Fruit fly (Drosophila melanogaster) whole organism, embryonic: ENCODE measurements around the gene CG14659.

Experiments
- CG10321 ChIP-seq: fragments of 200-800 bp; sonication (Bioruptor generic); IDR thresholded peaks from 2 replicates; pipeline ENCODE4 v1.3.6; 2022; ENCODE audit warnings: missing biosample characterization, missing genetic modification characterization
- CG11696 ChIP-seq: fragments of 200-800 bp; sonication (Bioruptor generic); IDR thresholded peaks from 2 replicates; pipeline ENCODE4 v1.3.6; 2022; ENCODE audit warnings: missing biosample characterization, missing genetic modification characterization
- CG12219 ChIP-seq: fragments of 200-800 bp; sonication (Bioruptor generic); optimal IDR thresholded peaks from 3 replicates; lab custom pipeline; 2018; ENCODE audit warnings: missing biosample characterization, mild to moderate bottlenecking, missing genetic modification characterization
- CG13123 ChIP-seq: fragments of 200-800 bp; sonication (Bioruptor generic); optimal IDR thresholded peaks from 2 replicates; lab custom pipeline; 2016; ENCODE audit warnings: missing biosample characterization, missing genetic modification characterization
- CG13775 ChIP-seq: fragments of 200-800 bp; sonication (Bioruptor generic); optimal IDR thresholded peaks from 3 replicates; lab custom pipeline; 2017; ENCODE audit warnings: missing biosample characterization, mild to moderate bottlenecking, missing genetic modification characterization
- CG15479 ChIP-seq: fragments of 200-800 bp; sonication (Bioruptor generic); optimal IDR thresholded peaks from 3 replicates; lab custom pipeline; 2019; ENCODE audit warnings: missing biosample characterization, mild to moderate bottlenecking, missing genetic modification characterization, moderate library complexity
- CG15514 ChIP-seq: fragments of 200-800 bp; sonication (Bioruptor generic); optimal IDR thresholded peaks from 3 replicates; lab custom pipeline; 2017; ENCODE audit warnings: missing biosample characterization, missing genetic modification characterization, mild to moderate bottlenecking, moderate library complexity, missing genetic modification reagents
- CG1792 ChIP-seq: fragments of 200-800 bp; sonication (Bioruptor generic); optimal IDR thresholded peaks from 2 replicates; lab custom pipeline; 2016; ENCODE audit warnings: missing biosample characterization, missing genetic modification characterization
- CG18764 ChIP-seq: fragments of 200-800 bp; sonication (Bioruptor generic); optimal IDR thresholded peaks from 3 replicates; lab custom pipeline; 2016; ENCODE audit warnings: missing biosample characterization, missing genetic modification characterization
- CG31388 ChIP-seq: fragments of 200-800 bp; sonication (Bioruptor generic); optimal IDR thresholded peaks from 2 replicates; lab custom pipeline; 2016; ENCODE audit warnings: missing biosample characterization, missing genetic modification characterization
- CG4424 ChIP-seq: fragments of 200-800 bp; sonication (Bioruptor generic); optimal IDR thresholded peaks from 3 replicates; lab custom pipeline; 2016; ENCODE audit warnings: missing biosample characterization, missing genetic modification characterization
- CG4854 ChIP-seq: fragments of 200-800 bp; sonication (Bioruptor generic); optimal IDR thresholded peaks from 2 replicates; lab custom pipeline; 2016; ENCODE audit warnings: missing biosample characterization, missing genetic modification characterization, inconsistent platforms
- CG6689 ChIP-seq: fragments of 200-800 bp; sonication (Bioruptor generic); IDR thresholded peaks from 2 replicates; pipeline ENCODE4 v1.3.6; 2022; ENCODE audit warnings: missing biosample characterization, missing genetic modification characterization
- CG9876 ChIP-seq: fragments of 200-800 bp; sonication (Bioruptor generic); optimal IDR thresholded peaks from 2 replicates; lab custom pipeline; 2016; ENCODE audit warnings: missing biosample characterization, missing genetic modification characterization
- CoRest ChIP-seq: fragments of 200-800 bp; sonication (Bioruptor generic); optimal IDR thresholded peaks from 3 replicates; lab custom pipeline; 2018; ENCODE audit warnings: missing biosample characterization, mild to moderate bottlenecking, missing genetic modification characterization, moderate library complexity
- ERR ChIP-seq: fragments of 200-800 bp; sonication (Bioruptor generic); optimal IDR thresholded peaks from 2 replicates; lab custom pipeline; 2016; ENCODE audit warnings: missing biosample characterization, missing genetic modification characterization
- Elba2 ChIP-seq: fragments of 200-800 bp; sonication (Bioruptor generic); optimal IDR thresholded peaks from 3 replicates; lab custom pipeline; 2016; ENCODE audit warnings: missing biosample characterization, missing genetic modification characterization
- Fer1 ChIP-seq: fragments of 200-800 bp; sonication (Bioruptor generic); optimal IDR thresholded peaks from 2 replicates; lab custom pipeline; 2017; ENCODE audit warnings: missing biosample characterization, mild to moderate bottlenecking, missing genetic modification characterization
- Hey ChIP-seq: fragments of 200-800 bp; sonication (Bioruptor generic); optimal IDR thresholded peaks from 3 replicates; lab custom pipeline; 2018; ENCODE audit warnings: missing biosample characterization, mild to moderate bottlenecking, missing genetic modification characterization
- Lhr ChIP-seq: fragments of 200-800 bp; sonication (Bioruptor generic); optimal IDR thresholded peaks from 3 replicates; lab custom pipeline; 2017; ENCODE audit warnings: mild to moderate bottlenecking, missing biosample characterization, missing genetic modification reagents, missing genetic modification characterization
- Max ChIP-seq: fragments of 200-800 bp; sonication (Bioruptor generic); optimal IDR thresholded peaks from 2 replicates; lab custom pipeline; 2016; ENCODE audit warnings: missing biosample characterization, mild to moderate bottlenecking, missing genetic modification characterization
- Mrtf ChIP-seq: fragments of 200-800 bp; sonication (Bioruptor generic); IDR thresholded peaks from 3 replicates; pipeline ENCODE4 v1.3.6; 2022; ENCODE audit warnings: missing biosample characterization, missing genetic modification characterization
- NC2α ChIP-seq: fragments of 200-800 bp; sonication (Bioruptor generic); optimal IDR thresholded peaks from 2 replicates; lab custom pipeline; 2016; ENCODE audit warnings: missing biosample characterization, missing genetic modification characterization
- Oaz ChIP-seq: fragments of 200-800 bp; sonication (Bioruptor generic); IDR thresholded peaks from 2 replicates; pipeline ENCODE4 v1.3.6; 2022; ENCODE audit warnings: missing biosample characterization, missing genetic modification characterization
- Oli ChIP-seq: fragments of 200-800 bp; sonication (Bioruptor generic); optimal IDR thresholded peaks from 2 replicates; lab custom pipeline; 2018; ENCODE audit warnings: missing biosample characterization, mild to moderate bottlenecking, missing genetic modification characterization, moderate library complexity
- Ssrp ChIP-seq: fragments of 200-800 bp; sonication (Bioruptor generic); optimal IDR thresholded peaks from 2 replicates; lab custom pipeline; 2018; ENCODE audit warnings: missing biosample characterization, mild to moderate bottlenecking, missing genetic modification characterization, moderate library complexity
- crp ChIP-seq, 2 experiments: fragments of 200-800 bp; sonication (Bioruptor generic); optimal IDR thresholded peaks; 2 replicates in 1 of 2; 3 replicates in 1 of 2; lab custom pipeline; 2017; ENCODE audit warnings: missing biosample characterization in 2 of 2, missing genetic modification characterization in 2 of 2, mild to moderate bottlenecking in 1 of 2, moderate library complexity in 1 of 2
- da ChIP-seq: fragments of 200-800 bp; sonication (Bioruptor generic); optimal IDR thresholded peaks from 2 replicates; lab custom pipeline; 2016; ENCODE audit warnings: missing biosample characterization, missing genetic modification characterization
- ewg ChIP-seq: fragments of 200-800 bp; sonication (Bioruptor generic); optimal IDR thresholded peaks from 3 replicates; lab custom pipeline; 2017; ENCODE audit warnings: mild to moderate bottlenecking, missing biosample characterization, missing genetic modification reagents, missing genetic modification characterization
- insv ChIP-seq, 2 experiments: fragments of 200-800 bp; sonication (Bioruptor generic); optimal IDR thresholded peaks; 3 replicates each; lab custom pipeline; 2016 to 2018; ENCODE audit warnings: missing biosample characterization in 2 of 2, missing genetic modification characterization in 2 of 2
- lmd ChIP-seq: fragments of 200-800 bp; sonication (Bioruptor generic); IDR thresholded peaks from 2 replicates; pipeline ENCODE4 v1.3.6; 2022; ENCODE audit warnings: missing biosample characterization, missing genetic modification characterization
- mam ChIP-seq: fragments of 200-800 bp; sonication (Bioruptor generic); optimal IDR thresholded peaks from 3 replicates; lab custom pipeline; 2016; ENCODE audit warnings: missing biosample characterization, missing genetic modification characterization
- mld ChIP-seq: fragments of 200-800 bp; sonication (Bioruptor generic); IDR thresholded peaks from 3 replicates; pipeline ENCODE4 v1.3.6; 2022; ENCODE audit warnings: missing biosample characterization, missing genetic modification characterization; ENCODE audit not compliant: partially characterized antibody
- onecut ChIP-seq: fragments of 200-800 bp; sonication (Bioruptor generic); IDR thresholded peaks from 2 replicates; pipeline ENCODE4 v1.3.6; 2022; ENCODE audit warnings: missing biosample characterization, missing genetic modification characterization
- pfk ChIP-seq: fragments of 200-800 bp; sonication (Bioruptor generic); optimal IDR thresholded peaks from 2 replicates; lab custom pipeline; 2018; ENCODE audit warnings: missing biosample characterization, mild to moderate bottlenecking, missing genetic modification characterization, moderate library complexity
- pum ChIP-seq: fragments of 200-800 bp; sonication (Bioruptor generic); optimal IDR thresholded peaks from 2 replicates; lab custom pipeline; 2016; ENCODE audit warnings: missing biosample characterization, missing genetic modification characterization
- ro ChIP-seq: fragments of 200-800 bp; sonication (Bioruptor generic); IDR thresholded peaks from 2 replicates; pipeline ENCODE4 v1.3.6; 2022; ENCODE audit warnings: missing biosample characterization, missing genetic modification characterization
- row ChIP-seq: fragments of 200-800 bp; sonication (Bioruptor generic); IDR thresholded peaks from 3 replicates; pipeline ENCODE4 v1.3.6; 2022; ENCODE audit warnings: missing biosample characterization, missing genetic modification characterization
- tgo ChIP-seq: fragments of 200-800 bp; sonication (Bioruptor generic); IDR thresholded peaks from 3 replicates; pipeline ENCODE4 v1.3.6; 2022; ENCODE audit warnings: missing biosample characterization, missing genetic modification characterization
- tll ChIP-seq, 2 experiments: fragments of 200-800 bp in 1 of 2; fragments of >200 bp in 1 of 2; sonication (Bioruptor generic) in 1 of 2; optimal IDR thresholded peaks; 2 replicates each; lab custom pipeline; 2017 to 2019; ENCODE audit warnings: missing biosample characterization in 2 of 2, missing genetic modification characterization in 2 of 2, mild to moderate bottlenecking in 1 of 2, moderate library complexity in 1 of 2
- usp ChIP-seq: fragments of >200 bp; optimal IDR thresholded peaks from 2 replicates; lab custom pipeline; 2017; ENCODE audit warnings: missing biosample characterization, missing genetic modification characterization
- z ChIP-seq: fragments of 200-800 bp; sonication (Bioruptor generic); IDR thresholded peaks from 3 replicates; pipeline ENCODE4 v1.3.6; 2022; ENCODE audit warnings: missing biosample characterization, missing genetic modification characterization
- zen ChIP-seq: fragments of 200-800 bp; sonication (Bioruptor generic); optimal IDR thresholded peaks from 3 replicates; lab custom pipeline; 2018; ENCODE audit warnings: missing biosample characterization, mild to moderate bottlenecking, missing genetic modification characterization, moderate library complexity
- zfh2 ChIP-seq: fragments of 200-800 bp; sonication (Bioruptor generic); optimal IDR thresholded peaks from 2 replicates; lab custom pipeline; 2016; ENCODE audit warnings: missing biosample characterization, missing genetic modification characterization

Gene CG14659

DNA sequence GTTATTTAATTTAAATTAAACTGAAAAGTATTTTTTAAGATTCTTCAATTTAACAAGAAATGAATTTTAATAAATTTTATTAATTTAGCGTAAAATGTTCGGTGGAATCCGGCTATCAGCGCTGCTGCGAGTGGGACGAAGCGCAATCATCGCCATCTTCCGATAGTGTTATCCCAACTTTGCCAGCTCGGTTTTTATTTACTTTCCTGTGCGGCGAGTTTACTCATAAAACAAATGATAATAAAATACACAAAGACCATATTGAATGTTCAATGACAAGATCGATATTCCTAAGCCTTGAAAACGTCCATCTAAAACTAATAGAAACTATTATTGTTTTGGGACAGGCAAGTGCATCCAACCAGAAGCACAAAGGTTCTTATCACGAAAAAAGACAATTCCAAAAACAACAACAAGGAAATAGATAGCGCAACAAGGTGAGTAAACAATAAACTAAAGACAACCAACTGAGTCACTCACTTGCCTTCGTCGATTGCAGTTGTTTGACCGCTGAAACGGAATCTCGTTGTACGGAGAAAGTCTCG lies 17.9 kb downstream of the CG14659 start (continued):
- TF ChIP-seq tgo: 0 out of 3 replicates have a peak, but pooled peaks have one; percentile 39
- peak; percentile 18 for TF ChIP-seq Max
- TF ChIP-seq row (GFP tag; lab: Robert Waterston, UW): peak; percentile 92
- TF ChIP-seq Fer1 (GFP tag; lab: Kevin White, UChicago): peak; percentile 78
- TF ChIP-seq Oli (tag; lab: Kevin White, UChicago): no peak
- peak in 1 of 2 experiments; percentile 11 for TF ChIP-seq crp (GFP tag; optimal IDR thresholded peaks at IDR 0.05; lab: Kevin White, UChicago)
- TF ChIP-seq CG4854 (GFP tag; lab: Kevin White, UChicago): peak; percentile 49
- no peak for TF ChIP-seq da (GFP tag; lab: Kevin White, UChicago)
- peak; percentile 22 for TF ChIP-seq Ssrp (tag; lab: Kevin White, UChicago)
- no peak for TF ChIP-seq CG9876 (GFP tag; lab: Kevin White, UChicago)
- TF ChIP-seq ERR (GFP tag; lab: Kevin White, UChicago): peak; percentile 36
- TF ChIP-seq insv (GFP tag; optimal IDR thresholded peaks at IDR 0.05; lab: Kevin White, UChicago): peak in 1 of 2 experiments; percentile 52
- TF ChIP-seq tll (GFP tag; optimal IDR thresholded peaks at IDR 0.05; lab: Kevin White, UChicago): peak in 1 of 2 experiments; percentile 64
- peak; percentile 2 for TF ChIP-seq CG4424 (GFP tag; lab: Kevin White, UChicago)
- TF ChIP-seq CG15479 (GFP tag; lab: Kevin White, UChicago): peak; percentile 82
- TF ChIP-seq NC2α (GFP tag; lab: Kevin White, UChicago): no peak
- peak; percentile 65 for TF ChIP-seq CG15514 (GFP tag; lab: Kevin White, UChicago)
- no peak for TF ChIP-seq z (GFP tag; lab: Robert Waterston, UW)
- peak; percentile 58 for TF ChIP-seq CG1792
- no peak for TF ChIP-seq pum (GFP tag; lab: Kevin White, UChicago)
- TF ChIP-seq Lhr (GFP tag; lab: Kevin White, UChicago): peak; percentile 68
- TF ChIP-seq ewg (GFP tag; lab: Kevin White, UChicago): peak; percentile 25
- no peak for TF ChIP-seq Hey (tag; lab: Kevin White, UChicago)
- TF ChIP-seq Elba2 (GFP tag; lab: Kevin White, UChicago): no peak
- peak; percentile 75 for TF ChIP-seq pfk (GFP tag; lab: Kevin White, UChicago)
- peak; percentile 48 for TF ChIP-seq zfh2 (GFP tag; lab: Kevin White, UChicago)
- TF ChIP-seq mld: peak; percentile 7; the same call in 1 of the 3 replicates
- peak; percentile 50 for TF ChIP-seq CoRest (tag; lab: Kevin White, UChicago)
- TF ChIP-seq CG10321 (GFP tag; lab: Robert Waterston, UW): 0 out of 2 replicates have a peak, but pooled peaks have one; percentile 34
- peak; percentile 55 for TF ChIP-seq CG18764 (GFP tag; lab: Kevin White, UChicago)
- no peak for TF ChIP-seq usp (GFP tag; lab: Kevin White, UChicago)
- peak; percentile 19; the same call in 1 of the 2 replicates for TF ChIP-seq Oaz (GFP tag; lab: Robert Waterston, UW)
- TF ChIP-seq CG31388 (GFP tag; lab: Kevin White, UChicago): no peak
- peak; percentile 23 for TF ChIP-seq CG13775
- peak; percentile 61 for TF ChIP-seq CG13123 (GFP tag; lab: Kevin White, UChicago)
- TF ChIP-seq CG6689 (GFP tag; lab: Robert Waterston, UW): peak; percentile 64
- TF ChIP-seq ro (GFP tag; lab: Robert Waterston, UW): no peak
- TF ChIP-seq CG12219: peak; percentile 71
- TF ChIP-seq onecut (GFP tag; lab: Robert Waterston, UW): peak; percentile 74
- TF ChIP-seq lmd (GFP tag; lab: Robert Waterston, UW): peak; percentile 53
- no peak for TF ChIP-seq CG11696 (GFP tag; lab: Robert Waterston, UW)
- TF ChIP-seq Mrtf: no peak
- peak; percentile 58 for TF ChIP-seq zen (tag; lab: Kevin White, UChicago)
- TF ChIP-seq mam (GFP tag; lab: Kevin White, UChicago): no peak
- TF ChIP-seq, all 482 proteins: peak for 316
